Fruit fly (Drosophila melanogaster) whole organism, prepupa: ENCODE results near the gene BBS5.

Experiments
- CG10669 ChIP-seq: fragments of 200-800 bp; sonication (Bioruptor generic); optimal IDR thresholded peaks from 3 replicates; lab custom pipeline; 2018; ENCODE audit warnings: missing biosample characterization, mild to moderate bottlenecking, missing genetic modification characterization, moderate library complexity
- CG32006 ChIP-seq: fragments of 200-800 bp; sonication (Bioruptor generic); optimal IDR thresholded peaks from 3 replicates; lab custom pipeline; 2017; ENCODE audit warnings: missing biosample characterization, mild to moderate bottlenecking, missing genetic modification characterization
- CG4318 ChIP-seq: fragments of 200-800 bp; sonication (Bioruptor generic); optimal IDR thresholded peaks from 3 replicates; lab custom pipeline; 2017; ENCODE audit warnings: missing biosample characterization, mild to moderate bottlenecking, missing genetic modification characterization
- CG6276 ChIP-seq: fragments of 200-800 bp; sonication (Bioruptor generic); optimal IDR thresholded peaks from 2 replicates; lab custom pipeline; 2017; ENCODE audit warnings: missing biosample characterization, mild to moderate bottlenecking, missing genetic modification characterization
- Eip78C ChIP-seq: fragments of 200-800 bp; sonication (Bioruptor generic); peaks from one replicate; lab custom pipeline; 2016; ENCODE audit warnings: missing biosample characterization, missing genetic modification characterization
- Hr39 ChIP-seq: fragments of 200-800 bp; sonication (Bioruptor generic); optimal IDR thresholded peaks from 2 replicates; lab custom pipeline; 2016; ENCODE audit warnings: missing biosample characterization, missing genetic modification characterization
- fd59A ChIP-seq: fragments of 200-800 bp; sonication (Bioruptor generic); optimal IDR thresholded peaks from 2 replicates; lab custom pipeline; 2017; ENCODE audit warnings: missing biosample characterization, mild to moderate bottlenecking, missing genetic modification characterization, missing genetic modification reagents
- net ChIP-seq: fragments of 200-800 bp; sonication (Bioruptor generic); optimal IDR thresholded peaks from 3 replicates; lab custom pipeline; 2016; ENCODE audit warnings: missing biosample characterization, missing genetic modification characterization
- ss ChIP-seq, 2 experiments: fragments of 200-800 bp; sonication (Bioruptor generic); optimal IDR thresholded peaks; 2 replicates in 1 of 2; 3 replicates in 1 of 2; lab custom pipeline; 2017 to 2018; ENCODE audit warnings: mild to moderate bottlenecking in 2 of 2, missing biosample characterization in 2 of 2, missing genetic modification characterization in 2 of 2, moderate library complexity in 1 of 2

- TF ChIP-seq CG6276: no peak
- no peak for TF ChIP-seq ss (GFP tag; optimal IDR thresholded peaks at IDR 0.05; lab: Kevin White, UChicago)
- TF ChIP-seq Hr39 (GFP tag; lab: Kevin White, UChicago): no peak
- TF ChIP-seq CG10669 (GFP tag; lab: Kevin White, UChicago): no peak
- TF ChIP-seq fd59A (GFP tag; lab: Kevin White, UChicago): no peak
- TF ChIP-seq net (GFP tag; lab: Kevin White, UChicago): no peak
- no peak for TF ChIP-seq Eip78C (GFP tag; lab: Kevin White, UChicago)
- TF ChIP-seq CG32006 (GFP tag; lab: Kevin White, UChicago): no peak
- no peak for TF ChIP-seq CG4318
Observed at dm6 chr3R:4816018-4816417, at the start of gene BBS5.
